Fruit fly (Drosophila melanogaster) whole organism, embryonic: ENCODE measurements around the gene CG12009.
A peak's percentile ranks its signal among the peaks of the same experiment; 100 is the strongest.

Experiments
- B-H1 ChIP-seq: fragments of 200-800 bp; sonication (Bioruptor generic); IDR thresholded peaks from 3 replicates; pipeline ENCODE4 v1.3.6; 2022; ENCODE audit warnings: missing biosample characterization, missing genetic modification characterization
- BEAF-32 ChIP-seq: fragments of 200-800 bp; sonication (Bioruptor generic); optimal IDR thresholded peaks from 3 replicates; lab custom pipeline; 2017; ENCODE audit warnings: missing biosample characterization, missing genetic modification characterization, mild to moderate bottlenecking, moderate library complexity, missing genetic modification reagents
- Bgb ChIP-seq: fragments of 200-800 bp; sonication (Bioruptor generic); IDR thresholded peaks from 2 replicates; pipeline ENCODE4 v1.3.6; 2022; ENCODE audit warnings: missing biosample characterization, missing genetic modification characterization; ENCODE audit not compliant: partially characterized antibody
- CG10654 ChIP-seq: fragments of 200-800 bp; sonication (Bioruptor generic); optimal IDR thresholded peaks from 2 replicates; lab custom pipeline; 2016; ENCODE audit warnings: missing biosample characterization, missing genetic modification characterization
- CG11093 ChIP-seq: fragments of 200-800 bp; sonication (Bioruptor generic); IDR thresholded peaks from 3 replicates; pipeline ENCODE4 v1.3.6; 2022; ENCODE audit warnings: missing biosample characterization, missing genetic modification characterization
- CG12299 ChIP-seq: fragments of 200-800 bp; sonication (Bioruptor generic); optimal IDR thresholded peaks from 2 replicates; lab custom pipeline; 2018; ENCODE audit warnings: missing biosample characterization, mild to moderate bottlenecking, missing genetic modification characterization
- CG13123 ChIP-seq: fragments of 200-800 bp; sonication (Bioruptor generic); optimal IDR thresholded peaks from 2 replicates; lab custom pipeline; 2016; ENCODE audit warnings: missing biosample characterization, missing genetic modification characterization
- CG14050 ChIP-seq: fragments of 200-800 bp; sonication (Bioruptor generic); IDR thresholded peaks from 3 replicates; pipeline ENCODE4 v1.3.6; 2022; ENCODE audit warnings: missing biosample characterization, missing genetic modification characterization
- CG15514 ChIP-seq: fragments of 200-800 bp; sonication (Bioruptor generic); optimal IDR thresholded peaks from 3 replicates; lab custom pipeline; 2017; ENCODE audit warnings: missing biosample characterization, missing genetic modification characterization, mild to moderate bottlenecking, moderate library complexity, missing genetic modification reagents
- CG16779 ChIP-seq: fragments of 200-800 bp; sonication (Bioruptor generic); IDR thresholded peaks from 2 replicates; pipeline ENCODE4 v1.3.6; 2022; ENCODE audit warnings: missing biosample characterization, missing genetic modification characterization
- CG16863 ChIP-seq: fragments of 200-800 bp; sonication (Bioruptor generic); optimal IDR thresholded peaks from 3 replicates; lab custom pipeline; 2016; ENCODE audit warnings: missing biosample characterization, missing genetic modification characterization
- CG17328 ChIP-seq: fragments of 200-800 bp; sonication (Bioruptor generic); IDR thresholded peaks from 2 replicates; pipeline ENCODE4 v1.3.6; 2022; ENCODE audit warnings: missing biosample characterization, missing genetic modification characterization
- CG17359 ChIP-seq: fragments of 200-800 bp; sonication (Bioruptor generic); optimal IDR thresholded peaks from 3 replicates; lab custom pipeline; 2018; ENCODE audit warnings: missing biosample characterization, mild to moderate bottlenecking, missing genetic modification characterization, moderate library complexity
- CG1832 ChIP-seq: fragments of 200-800 bp; sonication (Bioruptor generic); optimal IDR thresholded peaks from 2 replicates; lab custom pipeline; 2017; ENCODE audit warnings: missing biosample characterization, mild to moderate bottlenecking, missing genetic modification characterization, inconsistent platforms
- CG2712 ChIP-seq: fragments of 200-800 bp; optimal IDR thresholded peaks from 3 replicates; lab custom pipeline; 2019; ENCODE audit warnings: missing biosample characterization, mild to moderate bottlenecking, missing genetic modification characterization, moderate library complexity
- CG30020 ChIP-seq: fragments of 200-800 bp; optimal IDR thresholded peaks from 2 replicates; lab custom pipeline; 2019; ENCODE audit warnings: missing biosample characterization, mild to moderate bottlenecking, missing genetic modification characterization, moderate library complexity
- CG3163 ChIP-seq: fragments of 200-800 bp; sonication (Bioruptor generic); optimal IDR thresholded peaks from 3 replicates; lab custom pipeline; 2016; ENCODE audit warnings: missing biosample characterization, missing genetic modification characterization
- CG4404 ChIP-seq: fragments of 200-800 bp; sonication (Bioruptor generic); IDR thresholded peaks from 2 replicates; pipeline ENCODE4 v1.3.6; 2022; ENCODE audit warnings: missing biosample characterization, missing genetic modification characterization
- CG5180 ChIP-seq: fragments of 200-800 bp; sonication (Bioruptor generic); optimal IDR thresholded peaks from 3 replicates; lab custom pipeline; 2017; ENCODE audit warnings: missing biosample characterization, missing genetic modification characterization, mild to moderate bottlenecking, moderate library complexity, missing genetic modification reagents
- CG5245 ChIP-seq: fragments of 200-800 bp; sonication (Bioruptor generic); optimal IDR thresholded peaks from 3 replicates; lab custom pipeline; 2016; ENCODE audit warnings: missing biosample characterization, missing genetic modification characterization
- CG6175 ChIP-seq: fragments of 200-800 bp; sonication (Bioruptor generic); IDR thresholded peaks from 3 replicates; pipeline ENCODE4 v1.3.6; 2022; ENCODE audit warnings: missing biosample characterization, missing genetic modification characterization
- CG6254 ChIP-seq: fragments of 200-800 bp; sonication (Bioruptor generic); optimal IDR thresholded peaks from 3 replicates; lab custom pipeline; 2017; ENCODE audit warnings: mild to moderate bottlenecking, missing biosample characterization, missing genetic modification reagents, missing genetic modification characterization
- CG8478 ChIP-seq: fragments of >200 bp; optimal IDR thresholded peaks from 2 replicates; lab custom pipeline; 2018
- Camta ChIP-seq: fragments of 200-800 bp; sonication (Bioruptor generic); optimal IDR thresholded peaks from 2 replicates; lab custom pipeline; 2016; ENCODE audit warnings: missing biosample characterization, missing genetic modification characterization
- Dbx ChIP-seq: fragments of 200-800 bp; sonication (Bioruptor generic); IDR thresholded peaks from 3 replicates; pipeline ENCODE4 v1.3.6; 2022; ENCODE audit warnings: missing biosample characterization, missing genetic modification characterization
- ERR ChIP-seq: fragments of 200-800 bp; sonication (Bioruptor generic); optimal IDR thresholded peaks from 2 replicates; lab custom pipeline; 2016; ENCODE audit warnings: missing biosample characterization, missing genetic modification characterization
- HLHmδ ChIP-seq: fragments of 200-800 bp; sonication (Bioruptor generic); optimal IDR thresholded peaks from 2 replicates; lab custom pipeline; 2018; ENCODE audit warnings: missing biosample characterization, mild to moderate bottlenecking, missing genetic modification characterization, moderate library complexity
- Kr ChIP-seq: fragments of 200-800 bp; sonication (Bioruptor generic); optimal IDR thresholded peaks from 2 replicates; lab custom pipeline; 2017; ENCODE audit warnings: missing biosample characterization, mild to moderate bottlenecking, missing genetic modification characterization
- Med ChIP-seq: fragments of 200-800 bp; sonication (Bioruptor generic); peaks from one replicate; lab custom pipeline; 2016; ENCODE audit warnings: missing biosample characterization, missing genetic modification characterization, mild to moderate bottlenecking, inconsistent platforms, moderate library complexity
- NC2β ChIP-seq: fragments of 200-800 bp; sonication (Bioruptor generic); optimal IDR thresholded peaks from 2 replicates; lab custom pipeline; 2016; ENCODE audit warnings: missing biosample characterization, missing genetic modification characterization
- Pdp1 ChIP-seq, 2 experiments: fragments of 200-800 bp; sonication (Bioruptor generic); optimal IDR thresholded peaks; 3 replicates each; lab custom pipeline; 2016; ENCODE audit warnings: missing biosample characterization in 2 of 2, missing genetic modification characterization in 2 of 2, mild to moderate bottlenecking in 1 of 2, moderate library complexity in 1 of 2
- Sox100B ChIP-seq: fragments of 200-800 bp; sonication (Bioruptor generic); optimal IDR thresholded peaks from 3 replicates; lab custom pipeline; 2018; ENCODE audit warnings: missing biosample characterization, mild to moderate bottlenecking, missing genetic modification characterization
- Sry-β ChIP-seq: fragments of 200-800 bp; sonication (Bioruptor generic); optimal IDR thresholded peaks from 2 replicates; lab custom pipeline; 2018; ENCODE audit warnings: missing biosample characterization, mild to moderate bottlenecking, missing genetic modification characterization, moderate library complexity
- Vsx1 ChIP-seq: fragments of 200-800 bp; sonication (Bioruptor generic); optimal IDR thresholded peaks from 2 replicates; lab custom pipeline; 2017; ENCODE audit warnings: missing biosample characterization, mild to moderate bottlenecking, missing genetic modification characterization, missing genetic modification reagents
- Xrp1 ChIP-seq: fragments of 200-800 bp; sonication (Bioruptor generic); IDR thresholded peaks from 2 replicates; pipeline ENCODE4 v1.3.6; 2022; ENCODE audit warnings: missing biosample characterization, missing genetic modification characterization
- ato ChIP-seq: fragments of 200-800 bp; sonication (Bioruptor generic); IDR thresholded peaks from 2 replicates; pipeline ENCODE4 v1.3.6; 2022; ENCODE audit warnings: missing biosample characterization, missing genetic modification characterization; ENCODE audit not compliant: partially characterized antibody
- bbx ChIP-seq: fragments of 200-800 bp; sonication (Bioruptor generic); IDR thresholded peaks from 2 replicates; pipeline ENCODE4 v1.3.6; 2022; ENCODE audit warnings: missing biosample characterization, missing genetic modification characterization; ENCODE audit not compliant: partially characterized antibody
- cato ChIP-seq: fragments of 200-800 bp; sonication (Bioruptor generic); optimal IDR thresholded peaks from 2 replicates; lab custom pipeline; 2016; ENCODE audit warnings: missing biosample characterization, missing genetic modification characterization, borderline replicate concordance
- ci ChIP-seq: fragments of 200-800 bp; sonication (Bioruptor generic); IDR thresholded peaks from 3 replicates; pipeline ENCODE4 v1.3.6; 2022; ENCODE audit warnings: missing biosample characterization, missing genetic modification characterization
- corto ChIP-seq: fragments of 200-800 bp; sonication (Bioruptor generic); optimal IDR thresholded peaks from 2 replicates; lab custom pipeline; 2016; ENCODE audit warnings: missing biosample characterization, mild to moderate bottlenecking, missing genetic modification characterization, moderate library complexity
- dan ChIP-seq: fragments of 200-800 bp; sonication (Bioruptor generic); IDR thresholded peaks from 2 replicates; pipeline ENCODE4 v1.3.6; 2022; ENCODE audit warnings: missing biosample characterization, missing genetic modification characterization
- eve ChIP-seq, 2 experiments: fragments of >200 bp; optimal IDR thresholded peaks; 2 replicates each; lab custom pipeline; 2017; ENCODE audit warnings: missing biosample characterization in 2 of 2, missing genetic modification characterization in 2 of 2
- gem ChIP-seq: fragments of 200-800 bp; sonication (Bioruptor generic); optimal IDR thresholded peaks from 2 replicates; lab custom pipeline; 2019; ENCODE audit warnings: missing biosample characterization, mild to moderate bottlenecking, missing genetic modification characterization, moderate library complexity
- knrl ChIP-seq: fragments of 200-800 bp; sonication (Bioruptor generic); IDR thresholded peaks from 3 replicates; pipeline ENCODE4 v1.3.6; 2022; ENCODE audit warnings: missing biosample characterization, missing genetic modification characterization; ENCODE audit not compliant: partially characterized antibody
- nerfin-1 ChIP-seq: fragments of 200-800 bp; sonication (Bioruptor generic); optimal IDR thresholded peaks from 3 replicates; lab custom pipeline; 2019; ENCODE audit warnings: missing biosample characterization, mild to moderate bottlenecking, missing genetic modification characterization, moderate library complexity
- p53 ChIP-seq: fragments of 200-800 bp; sonication (Bioruptor generic); optimal IDR thresholded peaks from 2 replicates; lab custom pipeline; 2016; ENCODE audit warnings: missing biosample characterization, missing genetic modification characterization
- pnt ChIP-seq: fragments of 200-800 bp; sonication (Bioruptor generic); optimal IDR thresholded peaks from 3 replicates; lab custom pipeline; 2016; ENCODE audit warnings: missing biosample characterization, missing genetic modification characterization
- ro ChIP-seq: fragments of 200-800 bp; sonication (Bioruptor generic); IDR thresholded peaks from 2 replicates; pipeline ENCODE4 v1.3.6; 2022; ENCODE audit warnings: missing biosample characterization, missing genetic modification characterization
- sens ChIP-seq: fragments of 200-800 bp; sonication (Bioruptor generic); peaks from one replicate; lab custom pipeline; 2016; ENCODE audit warnings: missing biosample characterization, missing genetic modification characterization
- so ChIP-seq: fragments of 200-800 bp; sonication (Bioruptor generic); IDR thresholded peaks from 3 replicates; pipeline ENCODE4 v1.3.6; 2022; ENCODE audit warnings: missing biosample characterization, missing genetic modification characterization
- tin ChIP-seq: fragments of 200-800 bp; sonication (Bioruptor generic); optimal IDR thresholded peaks from 3 replicates; lab custom pipeline; 2016; ENCODE audit warnings: missing biosample characterization, missing genetic modification characterization
- tx ChIP-seq: fragments of 200-800 bp; sonication (Bioruptor generic); optimal IDR thresholded peaks from 2 replicates; lab custom pipeline; 2016; ENCODE audit warnings: missing biosample characterization, missing genetic modification characterization
- unpg ChIP-seq: fragments of 200-800 bp; sonication (Bioruptor generic); optimal IDR thresholded peaks from 3 replicates; lab custom pipeline; 2018; ENCODE audit warnings: missing biosample characterization, mild to moderate bottlenecking, missing genetic modification characterization, moderate library complexity
- z ChIP-seq: fragments of 200-800 bp; sonication (Bioruptor generic); IDR thresholded peaks from 3 replicates; pipeline ENCODE4 v1.3.6; 2022; ENCODE audit warnings: missing biosample characterization, missing genetic modification characterization

The CG12009 gene

dm6 chr3L:3343260-3343659 lies 52.0 kb downstream of the CG12009 start (continued):
- no peak for TF ChIP-seq CG17328
- TF ChIP-seq nerfin-1 (tag; lab: Kevin White, UChicago) = no peak
- no peak for TF ChIP-seq so
- no peak for TF ChIP-seq CG17359 (tag; lab: Kevin White, UChicago)
- TF ChIP-seq Camta = no peak
- TF ChIP-seq CG8478 (lab: Kevin White, UChicago) = no peak
- TF ChIP-seq CG11093 = no peak
- TF ChIP-seq Dbx (GFP tag; lab: Robert Waterston, UW) = no peak
- TF ChIP-seq knrl = no peak
- no peak for TF ChIP-seq ato
- no peak for TF ChIP-seq ERR (GFP tag; lab: Kevin White, UChicago)
- no peak for TF ChIP-seq Sry-β (GFP tag; lab: Kevin White, UChicago)
- no peak for TF ChIP-seq ro
- no peak for TF ChIP-seq bbx
- no peak for TF ChIP-seq CG5180 (GFP tag; lab: Kevin White, UChicago)
- TF ChIP-seq CG14050 (GFP tag; lab: Robert Waterston, UW) = no peak
- no peak for TF ChIP-seq Kr (GFP tag; lab: Kevin White, UChicago)
- TF ChIP-seq tx (GFP tag; lab: Kevin White, UChicago) = no peak
- TF ChIP-seq ci (GFP tag; lab: Robert Waterston, UW) = no peak
- no peak for TF ChIP-seq CG3163 (GFP tag; lab: Kevin White, UChicago)
- TF ChIP-seq CG16779 (GFP tag; lab: Robert Waterston, UW) = no peak
- no peak for TF ChIP-seq tin (GFP tag; lab: Kevin White, UChicago)
- no peak for TF ChIP-seq CG6254 (GFP tag; lab: Kevin White, UChicago)
- TF ChIP-seq HLHmδ (GFP tag; lab: Kevin White, UChicago) = no peak
- TF ChIP-seq corto (GFP tag; lab: Kevin White, UChicago) = no peak
- no peak for TF ChIP-seq B-H1 (GFP tag; lab: Robert Waterston, UW)
- no peak for TF ChIP-seq pnt (GFP tag; lab: Kevin White, UChicago)
- no peak for TF ChIP-seq Vsx1
- no peak for TF ChIP-seq CG5245 (GFP tag; lab: Kevin White, UChicago)
- TF ChIP-seq CG1832 (GFP tag; lab: Kevin White, UChicago) = no peak
- TF ChIP-seq CG10654 (GFP tag; lab: Kevin White, UChicago) = no peak
- TF ChIP-seq BEAF-32 (GFP tag; lab: Kevin White, UChicago) = no peak
- no peak for TF ChIP-seq CG12299 (tag; lab: Kevin White, UChicago)
- no peak for TF ChIP-seq p53 (GFP tag; lab: Kevin White, UChicago)
- TF ChIP-seq CG4404 (GFP tag; lab: Robert Waterston, UW) = no peak
- TF ChIP-seq dan = no peak
- no peak for TF ChIP-seq NC2β (GFP tag; lab: Kevin White, UChicago)
- TF ChIP-seq Bgb (GFP tag; lab: Robert Waterston, UW) = no peak
- TF ChIP-seq CG13123 (GFP tag; lab: Kevin White, UChicago) = no peak
- TF ChIP-seq z (GFP tag; lab: Robert Waterston, UW) = no peak
- TF ChIP-seq CG15514 (GFP tag; lab: Kevin White, UChicago) = no peak

DNA sequence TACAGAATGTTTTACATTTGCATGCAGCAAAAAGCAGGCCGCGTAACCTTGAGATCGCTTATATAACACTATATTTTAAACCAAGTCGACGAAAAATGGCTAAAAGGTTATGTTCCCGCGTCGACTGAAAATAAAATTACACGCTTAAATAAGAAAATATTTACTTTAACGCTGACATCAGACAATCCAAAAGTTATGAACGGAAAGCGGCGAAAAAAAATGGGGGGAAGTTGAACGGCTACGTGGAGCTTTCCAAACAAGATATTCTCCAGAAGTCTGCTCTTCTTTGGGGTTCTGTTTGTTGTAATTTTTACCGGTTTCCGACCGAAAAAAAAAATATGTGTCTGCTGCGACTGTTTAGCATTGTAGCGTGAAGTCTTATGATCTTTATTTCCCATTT lies 53.3 kb downstream of the CG12009 start:
- TF ChIP-seq gem (tag; lab: Kevin White, UChicago) = no peak
- TF ChIP-seq Pdp1 (GFP tag; optimal IDR thresholded peaks at IDR 0.05; lab: Kevin White, UChicago) = peak in 1 of 2 experiments; percentile 87
- no peak for TF ChIP-seq Xrp1 (GFP tag; lab: Robert Waterston, UW)
- TF ChIP-seq Med (GFP tag; lab: Kevin White, UChicago) = peak; percentile 40
- TF ChIP-seq CG6175 (GFP tag; lab: Robert Waterston, UW) = no peak
- TF ChIP-seq Sox100B (GFP tag; lab: Kevin White, UChicago) = no peak
- no peak for TF ChIP-seq CG2712
- no peak for TF ChIP-seq eve (GFP tag; optimal IDR thresholded peaks at IDR 0.05; lab: Kevin White, UChicago)
- TF ChIP-seq cato = no peak
- no peak for TF ChIP-seq unpg
- peak; percentile 41 for TF ChIP-seq sens (GFP tag; lab: Kevin White, UChicago)
- TF ChIP-seq CG30020 (tag; lab: Kevin White, UChicago) = no peak
- no peak for TF ChIP-seq CG16863 (GFP tag; lab: Kevin White, UChicago)
- TF ChIP-seq, all 482 proteins: peak for 3
